Worm (Caenorhabditis elegans): ENCODE measurements around the gene F26F2.1.

F26F2.1 gene

ce11 chrV:20561795-20562194, at the start of gene F26F2.1:
F26F2.1 (minus strand) TSS chrV:20561895.
- TF ChIP-seq skn-1 (tag; optimal IDR thresholded peaks at IDR 0.05) (no peak), F13H6.1 (tag; optimal IDR thresholded peaks at IDR 0.05) (no peak), nhr-10 (tag; optimal IDR thresholded peaks at IDR 0.05) (no peak), ztf-1 (GFP tag; conservative IDR thresholded peaks at IDR 0.05) (no peak), blmp-1 (tag; optimal IDR thresholded peaks at IDR 0.05; ENCODE audit: insufficient read depth) (no peak), aly-2 (tag; optimal IDR thresholded peaks at IDR 0.05) (no peak), ztf-4 (tag; optimal IDR thresholded peaks at IDR 0.05) (no peak), dmd-4 (tag; optimal IDR thresholded peaks at IDR 0.05) (no peak), mbf-1 (tag; optimal IDR thresholded peaks at IDR 0.05) (no peak), ztf-11 (tag; optimal IDR thresholded peaks at IDR 0.05) (no peak), nhr-129 (tag; optimal IDR thresholded peaks at IDR 0.05) (no peak), gmeb-1 (tag; optimal IDR thresholded peaks at IDR 0.05) (no peak), R02D3.7 (tag; optimal IDR thresholded peaks at IDR 0.05) (no peak), zag-1 (tag; optimal IDR thresholded peaks at IDR 0.05) (no peak), lin-39 (tag; optimal IDR thresholded peaks at IDR 0.05) (no peak)

- no peak for TF ChIP-seq nhr-77 (tag; optimal IDR thresholded peaks at IDR 0.05)
- no peak for TF ChIP-seq crh-2 (tag; optimal IDR thresholded peaks at IDR 0.05)
- no peak for TF ChIP-seq ceh-16 (tag; optimal IDR thresholded peaks at IDR 0.05)
- TF ChIP-seq nhr-6 (tag; optimal IDR thresholded peaks at IDR 0.05): no peak
- TF ChIP-seq alr-1 (tag; optimal IDR thresholded peaks at IDR 0.05): no peak
- TF ChIP-seq nhr-129 (tag; optimal IDR thresholded peaks at IDR 0.05): no peak
- no peak for TF ChIP-seq ceh-82 (tag; optimal IDR thresholded peaks at IDR 0.05)
- TF ChIP-seq nhr-23 (tag; optimal IDR thresholded peaks at IDR 0.05): no peak
- TF ChIP-seq F13H6.1 (tag; optimal IDR thresholded peaks at IDR 0.05): no peak
- no peak for TF ChIP-seq ztf-1 (GFP tag; conservative IDR thresholded peaks at IDR 0.05)
- no peak for TF ChIP-seq nhr-237 (tag; optimal IDR thresholded peaks at IDR 0.05)
- TF ChIP-seq unc-55 (GFP tag; optimal IDR thresholded peaks at IDR 0.05): no peak
- no peak for TF ChIP-seq unc-62 (GFP tag; optimal IDR thresholded peaks at IDR 0.05)
- no peak for TF ChIP-seq elt-3 (tag; optimal IDR thresholded peaks at IDR 0.05)
- TF ChIP-seq nhr-25 (tag; optimal IDR thresholded peaks at IDR 0.05): no peak
- TF ChIP-seq ZK546.5 (tag; optimal IDR thresholded peaks at IDR 0.05): no peak
- no peak for TF ChIP-seq elt-1 (tag; optimal IDR thresholded peaks at IDR 0.05)
- TF ChIP-seq Y55F3AM.14 (GFP tag; optimal IDR thresholded peaks at IDR 0.05): no peak
Observed at ce11 chrV:20609494-20609893, 47.8 kb upstream of the F26F2.1 start, which contains the start of gene grd-2. grd-2 (plus strand) TSS chrV:20609794.

ce11 chrV:20608688-20609087, 47.0 kb upstream of the F26F2.1 start, which contains the start of gene ttr-12:
ttr-12 (minus strand) TSS chrV:20608788.
- TF ChIP-seq unc-55 (GFP tag; optimal IDR thresholded peaks at IDR 0.05): no peak
- TF ChIP-seq fos-1 (tag; optimal IDR thresholded peaks at IDR 0.05): no peak
- no peak for TF ChIP-seq mab-5 (tag; optimal IDR thresholded peaks at IDR 0.05)
- TF ChIP-seq nhr-23 (tag; optimal IDR thresholded peaks at IDR 0.05): no peak
- no peak for TF ChIP-seq ztf-4 (tag; optimal IDR thresholded peaks at IDR 0.05)
- no peak for TF ChIP-seq nhr-6 (tag; optimal IDR thresholded peaks at IDR 0.05)
- TF ChIP-seq lin-13 (GFP tag; optimal IDR thresholded peaks at IDR 0.05): no peak
- TF ChIP-seq nhr-237 (tag; optimal IDR thresholded peaks at IDR 0.05): no peak
- no peak for TF ChIP-seq ztf-11 (tag; optimal IDR thresholded peaks at IDR 0.05)

DNA sequence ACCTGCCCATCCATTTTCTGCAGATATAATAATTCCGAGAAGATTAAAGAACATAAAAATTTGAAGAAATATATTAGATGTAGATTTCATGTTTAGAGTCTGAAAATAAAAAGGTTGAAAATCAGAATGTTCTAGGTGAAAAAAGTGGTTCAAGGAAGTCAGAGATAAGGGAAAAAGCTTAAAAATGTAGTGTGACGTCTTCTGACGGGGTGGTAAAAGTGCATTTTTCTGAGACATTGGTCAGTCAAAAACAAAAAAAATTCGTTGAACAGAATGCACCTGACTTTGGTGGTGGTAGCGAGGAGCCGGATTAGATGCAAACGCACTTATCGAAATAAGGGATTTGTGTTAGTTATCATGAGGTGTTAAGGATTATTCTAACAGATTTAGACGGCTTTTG, 44.9 kb upstream of the F26F2.1 start, which contains the start of gene F46B3.23:
Gene F46B3.23, minus strand, starts transcription at position 101 of the 400 bp plus-strand sequence.
- TF ChIP-seq nhr-11 (tag; optimal IDR thresholded peaks at IDR 0.05): no peak

- TF ChIP-seq nhr-12 (tag; optimal IDR thresholded peaks at IDR 0.05) (no peak), nhr-6 (tag; optimal IDR thresholded peaks at IDR 0.05) (no peak), nhr-21 (tag; optimal IDR thresholded peaks at IDR 0.05) (no peak), unc-55 (GFP tag; optimal IDR thresholded peaks at IDR 0.05) (no peak), fos-1 (tag; optimal IDR thresholded peaks at IDR 0.05) (no peak), ZK546.5 (tag; optimal IDR thresholded peaks at IDR 0.05) (no peak), nhr-129 (tag; optimal IDR thresholded peaks at IDR 0.05) (no peak), lsy-2 (tag; optimal IDR thresholded peaks at IDR 0.05) (no peak), sma-9 (GFP tag; optimal IDR thresholded peaks at IDR 0.05) (no peak), sma-9 (tag; optimal IDR thresholded peaks at IDR 0.05) (no peak), gmeb-1 (tag; optimal IDR thresholded peaks at IDR 0.05) (no peak), ama-1 (optimal IDR thresholded peaks at IDR 0.05) (no peak), F13H6.1 (tag; optimal IDR thresholded peaks at IDR 0.05) (no peak), unc-62 (GFP tag; optimal IDR thresholded peaks at IDR 0.05) (no peak), aly-2 (tag; optimal IDR thresholded peaks at IDR 0.05) (no peak), dmd-4 (tag; optimal IDR thresholded peaks at IDR 0.05) (no peak), sem-4 (tag; optimal IDR thresholded peaks at IDR 0.05) (no peak), crh-2 (tag; optimal IDR thresholded peaks at IDR 0.05) (no peak), ceh-82 (tag; optimal IDR thresholded peaks at IDR 0.05) (no peak), alr-1 (tag; optimal IDR thresholded peaks at IDR 0.05) (no peak), C34F6.9 (tag; optimal IDR thresholded peaks at IDR 0.05) (no peak)
Observed at ce11 chrV:20604606-20605155, 43.0 kb upstream of the F26F2.1 start, which contains the start of gene ttr-57. ttr-57 (plus strand) TSS chrV:20605105.
